Worm (Caenorhabditis elegans) whole organism, young adult: ENCODE data around the gene odr-7.

Experiments used
- F10E7.11 ChIP-seq: sonication (generic microtip); optimal IDR thresholded peaks from 2 replicates; lab custom pipeline; 2017; ENCODE audit warnings: mild to moderate bottlenecking, missing genetic modification characterization, moderate library complexity, missing compliant biosample characterization
- F57A8.1 ChIP-seq: fragments of 200-800 bp; sonication (Bioruptor generic); optimal IDR thresholded peaks from 2 replicates; lab custom pipeline; 2018; ENCODE audit warnings: mild to moderate bottlenecking, missing genetic modification characterization, moderate library complexity, missing compliant biosample characterization
- aptf-3 ChIP-seq: fragments of 200-800 bp; sonication (Bioruptor generic); IDR thresholded peaks from 2 replicates; pipeline ENCODE4 v1.3.6; 2022; ENCODE audit warnings: missing genetic modification characterization, missing compliant biosample characterization
- attf-6 ChIP-seq: fragments of 200-800 bp; sonication (Bioruptor generic); IDR thresholded peaks from 2 replicates; pipeline ENCODE4 v1.3.6; 2022; ENCODE audit warnings: missing genetic modification reagents, missing genetic modification characterization, missing compliant biosample characterization
- hmg-20 ChIP-seq: fragments of 200-800 bp; sonication (Bioruptor generic); IDR thresholded peaks from 2 replicates; pipeline ENCODE4 v1.3.6; 2022; ENCODE audit warnings: missing genetic modification reagents, missing genetic modification characterization, missing compliant biosample characterization
- lsl-1 ChIP-seq: fragments of 200-800 bp; sonication (Bioruptor generic); optimal IDR thresholded peaks from 2 replicates; lab custom pipeline; 2018; ENCODE audit warnings: mild to moderate bottlenecking, missing genetic modification characterization, moderate library complexity, missing compliant biosample characterization
- nhr-90 ChIP-seq: sonication (generic microtip); optimal IDR thresholded peaks from 2 replicates; lab custom pipeline; 2016; ENCODE audit warnings: missing genotype, mild to moderate bottlenecking, missing genetic modification characterization, missing compliant biosample characterization
- unc-130 ChIP-seq: sonication (generic microtip); optimal IDR thresholded peaks from 2 replicates; lab custom pipeline; 2016; ENCODE audit warnings: missing genetic modification reagents, missing genetic modification characterization, missing compliant biosample characterization
- ztf-28 ChIP-seq: fragments of 200-800 bp; sonication (Bioruptor generic); IDR thresholded peaks from 2 replicates; pipeline ENCODE4 v1.3.6; 2022; ENCODE audit warnings: missing genetic modification reagents, missing genetic modification characterization, missing compliant biosample characterization

DNA sequence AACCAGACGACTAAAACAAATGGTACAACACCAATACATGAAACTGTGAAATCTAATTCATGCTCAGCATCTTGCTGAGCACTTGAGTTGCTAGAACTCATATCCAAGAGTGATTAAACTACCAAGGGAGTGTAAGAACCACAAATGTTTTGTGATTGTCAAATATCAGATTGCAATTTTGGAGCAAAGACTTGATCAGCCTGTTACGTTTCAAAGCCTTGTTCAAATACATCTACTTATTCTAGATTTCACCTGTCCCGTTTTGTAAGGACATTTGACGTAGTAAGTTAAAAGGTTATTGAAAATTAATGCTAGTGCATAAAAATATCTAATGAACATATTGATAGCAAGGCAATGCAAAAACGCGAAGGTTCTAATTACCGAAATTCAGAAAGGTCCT is 15.9 kb upstream of the odr-7 start, which contains the start of gene F45E6.1:
- TF ChIP-seq attf-6 (GFP tag; lab: Robert Waterston, UW) (no peak), F10E7.11 (tag; lab: Kevin White, UChicago) (no peak), aptf-3 (GFP tag; lab: Robert Waterston, UW) (no peak), F57A8.1 (GFP tag; lab: Kevin White, UChicago) (no peak), unc-130 (GFP tag; lab: Kevin White, UChicago) (no peak), nhr-90 (tag; lab: Kevin White, UChicago) (no peak), hmg-20 (GFP tag; lab: Robert Waterston, UW) (no peak), lsl-1 (GFP tag; lab: Kevin White, UChicago) (no peak), ztf-28 (GFP tag; lab: Robert Waterston, UW) (no peak)
